Worm (Caenorhabditis elegans) whole organism, L3 larva: ENCODE measurements around the gene cest-4.

Experiments
- ZK546.5 ChIP-seq: sonication (generic microtip); optimal IDR thresholded peaks from 2 replicates; lab custom pipeline; 2017; ENCODE audit warnings: missing biosample characterization, missing genetic modification characterization
- ama-1 ChIP-seq: fragments of 150-350 bp; optimal IDR thresholded peaks from 2 replicates; lab custom pipeline; 2018
- ceh-28 ChIP-seq: fragments of 150-350 bp; optimal IDR thresholded peaks from 2 replicates; lab custom pipeline; 2014; ENCODE audit warnings: missing biosample characterization, missing genetic modification reagents, missing genetic modification characterization
- ceh-82 ChIP-seq: fragments of 150-350 bp; optimal IDR thresholded peaks from 2 replicates; lab custom pipeline; 2014; ENCODE audit warnings: missing biosample characterization, missing genetic modification characterization
- ceh-9 ChIP-seq: sonication (generic microtip); optimal IDR thresholded peaks from 2 replicates; lab custom pipeline; 2018; ENCODE audit warnings: missing biosample characterization, missing genetic modification characterization
- egl-27 ChIP-seq: sonication (generic microtip); optimal IDR thresholded peaks from 4 replicates; lab custom pipeline; 2017; ENCODE audit warnings: missing biosample characterization, missing genetic modification reagents, missing genetic modification characterization
- egl-5 ChIP-seq: fragments of 150-350 bp; optimal IDR thresholded peaks from 2 replicates; lab custom pipeline; 2017; ENCODE audit warnings: missing biosample characterization, missing genetic modification reagents, missing genetic modification characterization, inconsistent platforms
- elt-1 ChIP-seq: fragments of 150-350 bp; optimal IDR thresholded peaks from 2 replicates; lab custom pipeline; 2014; ENCODE audit warnings: missing biosample characterization, missing genetic modification characterization
- elt-2 ChIP-seq: sonication (generic microtip); optimal IDR thresholded peaks from 2 replicates; lab custom pipeline; 2016; ENCODE audit warnings: missing genetic modification reagents, mild to moderate bottlenecking, missing genetic modification characterization, missing compliant biosample characterization
- fkh-10 ChIP-seq: sonication (generic microtip); optimal IDR thresholded peaks from 2 replicates; lab custom pipeline; 2017; ENCODE audit warnings: missing biosample characterization, missing genetic modification reagents, missing genetic modification characterization
- fkh-2 ChIP-seq: fragments of 150-350 bp; optimal IDR thresholded peaks from 2 replicates; lab custom pipeline; 2014; ENCODE audit warnings: missing biosample characterization, missing genetic modification reagents, missing genetic modification characterization
- fos-1 ChIP-seq: fragments of 150-350 bp; optimal IDR thresholded peaks from 2 replicates; lab custom pipeline; 2014; ENCODE audit warnings: missing biosample characterization, missing genetic modification characterization
- hmg-11 ChIP-seq: sonication (generic microtip); optimal IDR thresholded peaks from 2 replicates; lab custom pipeline; 2016; ENCODE audit warnings: missing genetic modification characterization, missing compliant biosample characterization
- jun-1 ChIP-seq: fragments of 150-350 bp; optimal IDR thresholded peaks from 2 replicates; lab custom pipeline; 2014; ENCODE audit warnings: missing biosample characterization, missing genetic modification reagents, missing genetic modification characterization
- lin-15B ChIP-seq: fragments of 150-350 bp; optimal IDR thresholded peaks from 2 replicates; lab custom pipeline; 2014; ENCODE audit warnings: missing biosample characterization, missing genetic modification characterization
- lin-39 ChIP-seq: fragments of 150-350 bp; optimal IDR thresholded peaks from 2 replicates; lab custom pipeline; 2018; ENCODE audit warnings: missing biosample characterization, missing genetic modification reagents, missing genetic modification characterization
- lsy-12 ChIP-seq: sonication (generic microtip); optimal IDR thresholded peaks from 2 replicates; lab custom pipeline; 2016; ENCODE audit warnings: mild to moderate bottlenecking, missing genetic modification characterization, missing compliant biosample characterization
- nfya-1 ChIP-seq: sonication (generic microtip); optimal IDR thresholded peaks from 2 replicates; lab custom pipeline; 2017; ENCODE audit warnings: missing genetic modification characterization, mild to moderate bottlenecking, missing compliant biosample characterization, antibody characterized with exemption, moderate library complexity; ENCODE audit not compliant: insufficient read depth
- nhr-23 ChIP-seq: fragments of 150-350 bp; optimal IDR thresholded peaks from 2 replicates; lab custom pipeline; 2014; ENCODE audit warnings: missing biosample characterization, missing genetic modification reagents, missing genetic modification characterization
- nhr-25 ChIP-seq: sonication (generic microtip); optimal IDR thresholded peaks from 2 replicates; lab custom pipeline; 2017; ENCODE audit warnings: missing biosample characterization, missing genetic modification characterization
- nhr-43 ChIP-seq: sonication (generic microtip); optimal IDR thresholded peaks from 2 replicates; lab custom pipeline; 2016; ENCODE audit warnings: mild to moderate bottlenecking, missing genetic modification characterization, missing compliant biosample characterization; ENCODE audit not compliant: poor library complexity, severe bottlenecking
- nhr-67 ChIP-seq: fragments of 150-350 bp; optimal IDR thresholded peaks from 2 replicates; lab custom pipeline; 2014; ENCODE audit warnings: missing biosample characterization, missing genetic modification characterization
- nhr-76 ChIP-seq: fragments of 150-350 bp; sonication (generic microtip); optimal IDR thresholded peaks from 5 replicates; lab custom pipeline; 2014; ENCODE audit warnings: missing biosample characterization, missing genetic modification characterization
- pha-4 ChIP-seq: fragments of 150-350 bp; optimal IDR thresholded peaks from 2 replicates; lab custom pipeline; 2014; ENCODE audit warnings: missing biosample characterization, missing genetic modification reagents, missing genetic modification characterization
- pqm-1 ChIP-seq: fragments of 150-350 bp; optimal IDR thresholded peaks from 2 replicates; lab custom pipeline; 2017; ENCODE audit warnings: missing biosample characterization, missing genetic modification characterization, inconsistent platforms
- sea-2 ChIP-seq: fragments of 150-350 bp; sonication (generic microtip); optimal IDR thresholded peaks from 4 replicates; lab custom pipeline; 2014; ENCODE audit warnings: missing biosample characterization, missing genetic modification reagents, missing genetic modification characterization
- skn-1 ChIP-seq: fragments of 150-350 bp; optimal IDR thresholded peaks from 2 replicates; lab custom pipeline; 2014; ENCODE audit warnings: missing biosample characterization, missing genetic modification characterization
- snpc-4 ChIP-seq: fragments of 150-350 bp; optimal IDR thresholded peaks from 2 replicates; lab custom pipeline; 2014; ENCODE audit warnings: missing biosample characterization, missing genetic modification characterization
- tbx-2 ChIP-seq: sonication (generic microtip); optimal IDR thresholded peaks from 2 replicates; lab custom pipeline; 2016; ENCODE audit warnings: mild to moderate bottlenecking, missing genetic modification characterization, missing compliant biosample characterization
- unc-62 ChIP-seq: fragments of 150-350 bp; sonication (generic microtip); optimal IDR thresholded peaks from 4 replicates; lab custom pipeline; 2014; ENCODE audit warnings: missing biosample characterization, missing genetic modification reagents, missing genetic modification characterization
- ztf-11 ChIP-seq: fragments of 150-350 bp; optimal IDR thresholded peaks from 2 replicates; lab custom pipeline; 2014; ENCODE audit warnings: missing biosample characterization, missing genetic modification characterization

Gene cest-4

ce11 chrIV:6785873-6786272, 16.3 kb downstream of the cest-4 start (continued):
- TF ChIP-seq nhr-43 (tag; lab: Kevin White, UChicago): peak; percentile 14

ce11 chrIV:6785151-6785550, 17.0 kb downstream of the cest-4 start, which contains the start of gene dyci-1:
TSS of gene dyci-1 (minus strand) at chrIV:6785272.
- TF ChIP-seq nfya-1 (peak; percentile 32), snpc-4 (tag; lab: Kevin White, UChicago) (peak; percentile 13), ztf-11 (tag; lab: Kevin White, UChicago) (no peak), pha-4 (peak; percentile 87), egl-27 (tag; lab: Kevin White, UChicago) (no peak), nhr-25 (tag; lab: Kevin White, UChicago) (peak; percentile 30), hmg-11 (tag; lab: Kevin White, UChicago) (no peak), lin-15B (tag; lab: Kevin White, UChicago) (peak; percentile 30), elt-2 (tag; lab: Kevin White, UChicago) (peak; percentile 22), tbx-2 (tag; lab: Kevin White, UChicago) (no peak), ceh-28 (peak; percentile 17)

DNA sequence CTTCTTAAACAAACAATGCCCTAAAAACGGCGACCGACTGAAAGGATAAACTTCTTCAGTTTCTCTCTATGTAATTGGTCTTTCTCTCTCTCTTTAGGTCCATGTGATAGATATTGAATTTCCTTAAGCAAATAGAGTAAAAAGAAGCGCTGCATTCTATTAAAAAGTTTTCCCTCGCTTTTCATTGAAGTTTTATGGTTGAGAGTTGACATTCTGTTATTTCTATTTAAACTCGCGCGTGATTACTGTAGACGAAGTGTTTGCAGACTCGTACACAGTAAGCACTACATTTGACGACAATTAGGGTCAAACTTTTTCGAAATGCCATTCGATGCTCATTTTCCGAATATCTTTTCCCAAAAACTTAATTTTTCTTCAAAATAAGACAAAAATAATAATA, 25.0 kb downstream of the cest-4 start:
- TF ChIP-seq pha-4: peak; percentile 57
- no peak for TF ChIP-seq nhr-23 (tag; lab: Kevin White, UChicago)

- no peak for TF ChIP-seq ceh-9
- peak; percentile 45 for TF ChIP-seq pha-4
- no peak for TF ChIP-seq ama-1 (lab: Kevin White, UChicago)
- peak; percentile 12 for TF ChIP-seq ceh-28
- no peak for TF ChIP-seq sea-2
- TF ChIP-seq lin-39 (tag; lab: Kevin White, UChicago): no peak
- peak; percentile 67 for TF ChIP-seq elt-2 (tag; lab: Kevin White, UChicago)
- TF ChIP-seq pqm-1 (tag; lab: Kevin White, UChicago): peak; percentile 77
- TF ChIP-seq ceh-82 (tag; lab: Kevin White, UChicago): no peak
- no peak for TF ChIP-seq lsy-12 (tag; lab: Kevin White, UChicago)
Measured at ce11 chrIV:6771556-6771955, 30.6 kb downstream of the cest-4 start.

DNA sequence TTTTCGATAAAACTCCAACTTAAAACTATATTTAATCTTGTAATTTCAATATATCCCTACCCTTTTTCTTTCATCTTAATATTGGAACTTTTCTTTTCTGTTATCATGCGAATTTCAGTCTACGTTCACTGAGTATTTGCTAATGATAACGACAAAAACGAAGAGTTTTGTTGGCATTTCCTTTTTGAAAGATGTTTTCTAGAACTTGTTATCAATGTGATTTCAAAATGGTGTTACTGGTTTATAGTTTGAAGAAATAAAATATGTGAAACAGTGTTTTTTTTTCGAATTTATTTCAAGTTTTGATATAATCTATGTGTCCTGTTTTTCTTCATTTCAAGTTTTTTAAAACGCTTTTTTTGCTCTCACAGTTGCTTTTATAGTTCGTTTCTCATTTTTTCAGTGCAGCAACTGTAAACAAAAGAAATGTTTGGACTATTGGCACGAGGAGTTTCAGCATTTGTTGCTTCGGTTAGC, 31.7 kb downstream of the cest-4 start, which contains the start of gene anat-1:
TSS of gene anat-1 (plus strand) at position 427 of the 477 bp plus-strand sequence.
- peak; percentile 51 for TF ChIP-seq elt-2 (tag; lab: Kevin White, UChicago)
- no peak for TF ChIP-seq fkh-2 (tag; lab: Kevin White, UChicago)

- no peak for TF ChIP-seq unc-62 (GFP tag; lab: Kevin White, UChicago)
- TF ChIP-seq elt-1 (tag; lab: Kevin White, UChicago): no peak
- TF ChIP-seq skn-1 (tag; lab: Kevin White, UChicago): peak; percentile 65
- no peak for TF ChIP-seq ZK546.5 (tag; lab: Kevin White, UChicago)
- TF ChIP-seq nhr-76 (tag; lab: Kevin White, UChicago): no peak
- no peak for TF ChIP-seq fos-1 (tag; lab: Kevin White, UChicago)
- peak; percentile 49 for TF ChIP-seq elt-2 (tag; lab: Kevin White, UChicago)
- TF ChIP-seq ceh-28: peak; percentile 78
- TF ChIP-seq pha-4: peak; percentile 74
- TF ChIP-seq ceh-9: no peak
- peak; percentile 65 for TF ChIP-seq pqm-1 (tag; lab: Kevin White, UChicago)
- peak; percentile 44 for TF ChIP-seq lin-15B (tag; lab: Kevin White, UChicago)
- TF ChIP-seq jun-1 (tag; lab: Kevin White, UChicago): peak; percentile 61
- peak; percentile 80 for TF ChIP-seq nfya-1
- TF ChIP-seq fkh-10 (GFP tag; lab: Kevin White, UChicago): peak; percentile 35
- TF ChIP-seq egl-5: peak; percentile 43
- peak; percentile 53 for TF ChIP-seq hmg-11 (tag; lab: Kevin White, UChicago)
- peak; percentile 29 for TF ChIP-seq lin-39 (tag; lab: Kevin White, UChicago)
- no peak for TF ChIP-seq nhr-67 (tag; lab: Kevin White, UChicago)
Measured at ce11 chrIV:6767240-6767639, 34.9 kb downstream of the cest-4 start.
